Worm (Caenorhabditis elegans): ENCODE measurements around the gene srsx-19.

srsx-19 gene

ce11 chrV:13931225-13931624 lies 43.8 kb downstream of the srsx-19 start, which contains the start of gene C06B3.16:
Gene C06B3.16 (plus strand): TSS chrV:13931525.
- TF ChIP-seq ztf-22 (GFP tag; optimal IDR thresholded peaks at IDR 0.05) (no peak), C17E4.6 (GFP tag; IDR thresholded peaks at IDR 0.05) (no peak), athp-1 (tag; optimal IDR thresholded peaks at IDR 0.05) (no peak), lir-1 (GFP tag; conservative IDR thresholded peaks at IDR 0.05) (no peak), ccch-3 (GFP tag; optimal IDR thresholded peaks at IDR 0.05) (no peak), F33H1.4 (GFP tag; IDR thresholded peaks at IDR 0.05) (no peak), nhr-179 (tag; optimal IDR thresholded peaks at IDR 0.05) (no peak), nfya-2 (GFP tag; IDR thresholded peaks at IDR 0.05) (no peak)

- TF ChIP-seq F22D6.2 (tag; optimal IDR thresholded peaks at IDR 0.05), result no peak
- TF ChIP-seq Y56A3A.18 (GFP tag; IDR thresholded peaks at IDR 0.05), result no peak
- TF ChIP-seq D2030.7 (GFP tag; IDR thresholded peaks at IDR 0.05), result no peak
- TF ChIP-seq zim-3 (tag; optimal IDR thresholded peaks at IDR 0.05), result no peak
- no peak for TF ChIP-seq lsl-1 (GFP tag; optimal IDR thresholded peaks at IDR 0.05)
- no peak for TF ChIP-seq lir-1 (GFP tag; conservative IDR thresholded peaks at IDR 0.05)
- TF ChIP-seq F49E8.2 (tag; optimal IDR thresholded peaks at IDR 0.05; ENCODE audit: insufficient read depth), result no peak
- TF ChIP-seq T26A5.8 (tag; optimal IDR thresholded peaks at IDR 0.05), result no peak
- no peak for TF ChIP-seq cebp-1 (GFP tag; IDR thresholded peaks at IDR 0.05)
- no peak for TF ChIP-seq cebp-1 (tag; optimal IDR thresholded peaks at IDR 0.05)
- no peak for TF ChIP-seq ceh-40 (GFP tag; IDR thresholded peaks at IDR 0.05)
- no peak for TF ChIP-seq rcor-1 (GFP tag; IDR thresholded peaks at IDR 0.05)
- no peak for TF ChIP-seq tlf-1 (GFP tag; optimal IDR thresholded peaks at IDR 0.05)
- TF ChIP-seq Y95B8A.8 (GFP tag; IDR thresholded peaks at IDR 0.05), result no peak
- no peak for TF ChIP-seq ekl-4 (GFP tag; IDR thresholded peaks at IDR 0.05)
- no peak for TF ChIP-seq B0019.2 (GFP tag; conservative IDR thresholded peaks at IDR 0.05)
- no peak for TF ChIP-seq lin-40 (tag; optimal IDR thresholded peaks at IDR 0.05)
- TF ChIP-seq hrde-1 (tag; optimal IDR thresholded peaks at IDR 0.05; ENCODE audit: borderline replicate concordance), result no peak
Observed at ce11 chrV:13931952-13932351, 44.5 kb downstream of the srsx-19 start.

- TF ChIP-seq akir-1 (GFP tag; optimal IDR thresholded peaks at IDR 0.05) (no peak), madf-6 (GFP tag; IDR thresholded peaks at IDR 0.05) (no peak), egl-44 (GFP tag; IDR thresholded peaks at IDR 0.05) (no peak), rec-8 (tag; optimal IDR thresholded peaks at IDR 0.05) (no peak), F57A8.1 (GFP tag; optimal IDR thresholded peaks at IDR 0.05) (no peak), ceh-40 (GFP tag; IDR thresholded peaks at IDR 0.05) (no peak), repo-1 (tag; optimal IDR thresholded peaks at IDR 0.05) (no peak), madf-3 (GFP tag; IDR thresholded peaks at IDR 0.05) (no peak), chd-7 (tag; optimal IDR thresholded peaks at IDR 0.05) (no peak), Y53F4B.3 (GFP tag; IDR thresholded peaks at IDR 0.05) (no peak), him-1 (tag; optimal IDR thresholded peaks at IDR 0.05) (no peak), ztf-18 (tag; optimal IDR thresholded peaks at IDR 0.05) (no peak), let-526 (GFP tag; IDR thresholded peaks at IDR 0.05) (no peak), ccch-3 (GFP tag; optimal IDR thresholded peaks at IDR 0.05) (no peak), let-607 (tag; optimal IDR thresholded peaks at IDR 0.05) (no peak), nfya-2 (GFP tag; IDR thresholded peaks at IDR 0.05) (no peak), K11D2.4 (GFP tag; IDR thresholded peaks at IDR 0.05) (no peak)
Observed at ce11 chrV:13934545-13934944, 47.1 kb downstream of the srsx-19 start, which contains the start of gene R10D12.1. Gene R10D12.1 (minus strand): TSS chrV:13934645.
